Fruit fly (Drosophila melanogaster) whole organism, wandering third instar larva: ENCODE results near the gene spz5.

Experiments used
- CG32264 ChIP-seq: fragments of 200-800 bp; sonication (Bioruptor generic); optimal IDR thresholded peaks from 2 replicates; lab custom pipeline; 2016; ENCODE audit warnings: missing biosample characterization, missing genetic modification characterization
- CG9705 ChIP-seq: fragments of 200-800 bp; sonication (Bioruptor generic); optimal IDR thresholded peaks from 2 replicates; lab custom pipeline; 2018; ENCODE audit warnings: missing biosample characterization, mild to moderate bottlenecking, missing genetic modification characterization
- CrebA ChIP-seq: fragments of 200-800 bp; sonication (Bioruptor generic); optimal IDR thresholded peaks from 2 replicates; lab custom pipeline; 2016; ENCODE audit warnings: missing biosample characterization, mild to moderate bottlenecking, missing genetic modification characterization, borderline replicate concordance
- Dfd ChIP-seq: fragments of >200 bp; optimal IDR thresholded peaks from 2 replicates; lab custom pipeline; 2017; ENCODE audit warnings: missing biosample characterization, missing genetic modification characterization
- GATAd ChIP-seq: sonication (Bioruptor generic); optimal IDR thresholded peaks from 2 replicates; lab custom pipeline; 2016; ENCODE audit warnings: missing biosample characterization, missing genetic modification characterization
- HLH106 ChIP-seq: fragments of 200-800 bp; optimal IDR thresholded peaks from 3 replicates; lab custom pipeline; 2019; ENCODE audit warnings: missing biosample characterization, mild to moderate bottlenecking, missing genetic modification characterization, moderate library complexity
- Hnf4 ChIP-seq: fragments of 200-800 bp; sonication (Bioruptor generic); optimal IDR thresholded peaks from 2 replicates; lab custom pipeline; 2016; ENCODE audit warnings: missing biosample characterization, mild to moderate bottlenecking, missing genetic modification characterization
- Hr78 ChIP-seq: fragments of >200 bp; optimal IDR thresholded peaks from 2 replicates; lab custom pipeline; 2017; ENCODE audit warnings: missing biosample characterization, missing genetic modification characterization
- Jra ChIP-seq: sonication (Bioruptor generic); optimal IDR thresholded peaks from 2 replicates; lab custom pipeline; 2016; ENCODE audit warnings: missing biosample characterization, missing genetic modification characterization
- Mio ChIP-seq: sonication (Bioruptor generic); optimal IDR thresholded peaks from 2 replicates; lab custom pipeline; 2016; ENCODE audit warnings: missing biosample characterization, missing genetic modification characterization
- Myc ChIP-seq: fragments of >200 bp; optimal IDR thresholded peaks from 2 replicates; lab custom pipeline; 2017
- N ChIP-seq: fragments of >200 bp; optimal IDR thresholded peaks from 2 replicates; lab custom pipeline; 2018; ENCODE audit warnings: missing biosample characterization, missing external identifiers, missing genetic modification characterization
- OdsH ChIP-seq: fragments of 200-800 bp; sonication (Bioruptor generic); optimal IDR thresholded peaks from 2 replicates; lab custom pipeline; 2016; ENCODE audit warnings: missing biosample characterization, mild to moderate bottlenecking, missing genetic modification characterization
- Rel ChIP-seq, 2 experiments: fragments of 200-800 bp; sonication (Bioruptor generic) in 1 of 2; optimal IDR thresholded peaks; 2 replicates in 1 of 2; 3 replicates in 1 of 2; lab custom pipeline; 2016 to 2019; ENCODE audit warnings: mild to moderate bottlenecking in 2 of 2, missing biosample characterization in 2 of 2, missing genetic modification characterization in 2 of 2, moderate library complexity in 1 of 2
- Sp1 ChIP-seq: fragments of 200-800 bp; sonication (Bioruptor generic); optimal IDR thresholded peaks from 3 replicates; lab custom pipeline; 2019; ENCODE audit warnings: missing biosample characterization, mild to moderate bottlenecking, missing genetic modification characterization, moderate library complexity
- br ChIP-seq: fragments of 200-800 bp; sonication (Bioruptor generic); optimal IDR thresholded peaks from 2 replicates; lab custom pipeline; 2016; ENCODE audit warnings: missing biosample characterization, missing genetic modification characterization
- brk ChIP-seq: fragments of 200-800 bp; sonication (Bioruptor generic); optimal IDR thresholded peaks from 2 replicates; lab custom pipeline; 2016; ENCODE audit warnings: missing biosample characterization, mild to moderate bottlenecking, missing genetic modification characterization
- dl ChIP-seq, 2 experiments: fragments of 175-275, 200-275 bp in 1 of 2; fragments of 200-275 bp in 1 of 2; sonication (Bioruptor generic); optimal IDR thresholded peaks; lab custom pipeline; 2018; ENCODE audit warnings: mild to moderate bottlenecking in 2 of 2, missing biosample characterization in 2 of 2, missing genetic modification characterization in 2 of 2, moderate library complexity in 2 of 2; ENCODE audit not compliant: partially characterized antibody in 2 of 2, insufficient read depth in 1 of 2
- dmrt93B ChIP-seq: fragments of 200-800 bp; sonication (Bioruptor generic); optimal IDR thresholded peaks from 2 replicates; lab custom pipeline; 2018; ENCODE audit warnings: missing biosample characterization, mild to moderate bottlenecking, missing genetic modification characterization
- dsf ChIP-seq: sonication (Bioruptor generic); optimal IDR thresholded peaks from 2 replicates; lab custom pipeline; 2016; ENCODE audit warnings: missing biosample characterization, missing genetic modification characterization, borderline replicate concordance
- ey ChIP-seq: fragments of 200-800 bp; sonication (Bioruptor generic); optimal IDR thresholded peaks from 2 replicates; lab custom pipeline; 2016; ENCODE audit warnings: missing biosample characterization, missing genetic modification characterization
- foxo ChIP-seq, 2 experiments: fragments of 200-800 bp; sonication (Bioruptor generic); optimal IDR thresholded peaks; 2 replicates in 1 of 2; 3 replicates in 1 of 2; lab custom pipeline; 2016 to 2017; ENCODE audit warnings: missing biosample characterization in 2 of 2, missing genetic modification characterization in 2 of 2
- fru ChIP-seq: fragments of 200-800 bp; sonication (Bioruptor generic); optimal IDR thresholded peaks from 3 replicates; lab custom pipeline; 2016; ENCODE audit warnings: missing biosample characterization, mild to moderate bottlenecking, missing genetic modification characterization
- h ChIP-seq: fragments of 200-800 bp; sonication (Bioruptor generic); optimal IDR thresholded peaks from 3 replicates; lab custom pipeline; 2016; ENCODE audit warnings: missing biosample characterization, mild to moderate bottlenecking, missing genetic modification characterization
- jim ChIP-seq: fragments of 175-275, 200-325 bp; sonication (Bioruptor generic); optimal IDR thresholded peaks from 2 replicates; lab custom pipeline; 2016; ENCODE audit warnings: missing biosample characterization, mild to moderate bottlenecking, missing genetic modification characterization
- lola ChIP-seq: fragments of >200 bp; optimal IDR thresholded peaks from 2 replicates; lab custom pipeline; 2017; ENCODE audit warnings: missing biosample characterization, missing genetic modification characterization
- pan ChIP-seq: fragments of >200 bp; optimal IDR thresholded peaks from 2 replicates; lab custom pipeline; 2017
- psq ChIP-seq: fragments of 200-800 bp; sonication (Bioruptor generic); optimal IDR thresholded peaks from 3 replicates; lab custom pipeline; 2017; ENCODE audit warnings: missing biosample characterization, mild to moderate bottlenecking, missing genetic modification characterization, moderate library complexity
- rgr ChIP-seq: fragments of 200-800 bp; sonication (Bioruptor generic); optimal IDR thresholded peaks from 3 replicates; lab custom pipeline; 2016; ENCODE audit warnings: missing biosample characterization, mild to moderate bottlenecking, missing genetic modification characterization
- sage ChIP-seq: fragments of 200-800 bp; sonication (Bioruptor generic); optimal IDR thresholded peaks from 2 replicates; lab custom pipeline; 2016; ENCODE audit warnings: missing biosample characterization, mild to moderate bottlenecking, missing genetic modification characterization
- sv ChIP-seq: fragments of 200-800 bp; sonication (Bioruptor generic); optimal IDR thresholded peaks from 3 replicates; lab custom pipeline; 2016; ENCODE audit warnings: missing biosample characterization, missing genetic modification characterization
- tai ChIP-seq: sonication (Bioruptor generic); optimal IDR thresholded peaks from 2 replicates; lab custom pipeline; 2016; ENCODE audit warnings: missing biosample characterization, missing genetic modification characterization
- usp ChIP-seq: fragments of >200 bp; optimal IDR thresholded peaks from 2 replicates; lab custom pipeline; 2017; ENCODE audit warnings: missing biosample characterization, missing genetic modification characterization
- woc ChIP-seq: sonication (Bioruptor generic); optimal IDR thresholded peaks from 2 replicates; lab custom pipeline; 2016; ENCODE audit warnings: missing biosample characterization, mild to moderate bottlenecking, missing genetic modification characterization

spz5 gene

dm6 chr3L:2844913-2845610 is 46.9 kb downstream of the spz5 start:
- peak; percentile 39 for TF ChIP-seq Sp1 (GFP tag; lab: Kevin White, UChicago)
- TF ChIP-seq psq (GFP tag; lab: Kevin White, UChicago), result peak; percentile 10
- TF ChIP-seq CG32264 (GFP tag; lab: Kevin White, UChicago), result no peak
- no peak for TF ChIP-seq sage (GFP tag; lab: Kevin White, UChicago)
- no peak for TF ChIP-seq br (GFP tag; lab: Kevin White, UChicago)
- peak; percentile 25 for TF ChIP-seq woc (GFP tag; lab: Kevin White, UChicago)
- TF ChIP-seq dmrt93B (GFP tag; lab: Kevin White, UChicago), result no peak
- peak; percentile 25 for TF ChIP-seq fru
- TF ChIP-seq dsf (GFP tag; lab: Kevin White, UChicago), result no peak
- no peak for TF ChIP-seq tai (GFP tag; lab: Kevin White, UChicago)
- TF ChIP-seq Rel (GFP tag; optimal IDR thresholded peaks at IDR 0.05; lab: Kevin White, UChicago), result no peak
- TF ChIP-seq Rel (tag; optimal IDR thresholded peaks at IDR 0.05; lab: Kevin White, UChicago), result no peak
- peak; percentile 14 for TF ChIP-seq OdsH (GFP tag; lab: Kevin White, UChicago)
- TF ChIP-seq Myc, result no peak
- TF ChIP-seq rgr (GFP tag; lab: Kevin White, UChicago), result peak; percentile 17
- TF ChIP-seq h (GFP tag; lab: Kevin White, UChicago), result peak; percentile 37
- no peak for TF ChIP-seq CG9705 (GFP tag; lab: Kevin White, UChicago)
- no peak for TF ChIP-seq Mio
- no peak for TF ChIP-seq Dfd
- no peak for TF ChIP-seq pan (lab: Kevin White, UChicago)
- TF ChIP-seq jim (GFP tag; lab: Kevin White, UChicago), result no peak
- TF ChIP-seq CrebA (GFP tag; lab: Kevin White, UChicago), result no peak
- peak in 1 of 2 experiments; percentile 12 for TF ChIP-seq foxo (GFP tag; optimal IDR thresholded peaks at IDR 0.05; lab: Kevin White, UChicago)
- peak; percentile 50 for TF ChIP-seq HLH106 (tag; lab: Kevin White, UChicago)
- TF ChIP-seq Hr78 (GFP tag; lab: Kevin White, UChicago), result no peak
- TF ChIP-seq N (GFP tag; lab: Kevin White, UChicago), result no peak
- no peak for TF ChIP-seq ey (GFP tag; lab: Kevin White, UChicago)
- TF ChIP-seq Hnf4 (GFP tag; lab: Kevin White, UChicago), result no peak
- TF ChIP-seq dl (GFP tag; optimal IDR thresholded peaks at IDR 0.05; lab: Kevin White, UChicago; ENCODE audit: insufficient read depth in 1 of 2, partially characterized antibody in 2 of 2), result no peak
- TF ChIP-seq lola (GFP tag; lab: Kevin White, UChicago), result no peak
- no peak for TF ChIP-seq brk (GFP tag; lab: Kevin White, UChicago)
- TF ChIP-seq sv, result no peak
- no peak for TF ChIP-seq usp (GFP tag; lab: Kevin White, UChicago)
- TF ChIP-seq Jra (GFP tag; lab: Kevin White, UChicago), result no peak
- TF ChIP-seq, all 38 proteins: peak for 9

- no peak for TF ChIP-seq woc (GFP tag; lab: Kevin White, UChicago)
- TF ChIP-seq h (GFP tag; lab: Kevin White, UChicago), result no peak
- TF ChIP-seq ey (GFP tag; lab: Kevin White, UChicago), result no peak
- TF ChIP-seq lola (GFP tag; lab: Kevin White, UChicago), result no peak
- no peak for TF ChIP-seq Rel (GFP tag; optimal IDR thresholded peaks at IDR 0.05; lab: Kevin White, UChicago)
- TF ChIP-seq Rel (tag; optimal IDR thresholded peaks at IDR 0.05; lab: Kevin White, UChicago), result no peak
- TF ChIP-seq OdsH (GFP tag; lab: Kevin White, UChicago), result no peak
- no peak for TF ChIP-seq usp (GFP tag; lab: Kevin White, UChicago)
- no peak for TF ChIP-seq Jra (GFP tag; lab: Kevin White, UChicago)
- TF ChIP-seq jim (GFP tag; lab: Kevin White, UChicago), result no peak
- no peak for TF ChIP-seq CG9705 (GFP tag; lab: Kevin White, UChicago)
- no peak for TF ChIP-seq Hr78 (GFP tag; lab: Kevin White, UChicago)
- no peak for TF ChIP-seq sv
- TF ChIP-seq GATAd, result no peak
- TF ChIP-seq psq (GFP tag; lab: Kevin White, UChicago), result no peak
- no peak for TF ChIP-seq tai (GFP tag; lab: Kevin White, UChicago)
Observed at dm6 chr3L:2844468-2844867, 47.5 kb downstream of the spz5 start.
